Worm (Caenorhabditis elegans): Measurements from ENCODE around the gene C05D11.1.

Gene C05D11.1

DNA sequence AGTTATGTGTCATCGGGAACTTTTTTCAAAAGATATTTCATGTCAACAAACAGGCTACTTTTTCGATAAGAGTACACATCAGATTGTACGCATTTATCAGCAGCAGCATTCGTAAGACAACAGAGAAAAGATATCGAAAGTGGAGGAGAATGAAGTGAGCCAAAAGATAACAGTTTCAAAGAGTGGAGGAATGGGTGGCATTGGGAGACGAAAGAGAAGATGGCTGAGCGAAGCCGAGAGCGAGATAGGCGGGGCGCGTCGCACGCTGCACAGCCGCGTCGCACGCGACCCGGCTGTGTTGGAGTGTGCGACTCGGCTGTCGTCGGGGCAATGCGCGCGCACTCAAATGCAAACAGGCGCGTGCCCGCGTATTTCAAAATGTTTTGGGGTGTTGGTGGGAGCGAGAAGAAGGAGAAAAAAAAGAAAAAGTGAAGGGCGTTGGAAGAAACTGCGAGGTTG lies 27.7 kb downstream of the C05D11.1 start (continued):
- no peak for TF ChIP-seq nhr-120 (GFP tag; IDR thresholded peaks at IDR 0.05)
- TF ChIP-seq lin-54 (GFP tag; optimal IDR thresholded peaks at IDR 0.05): peak; percentile 92
- TF ChIP-seq hlh-12 (tag; optimal IDR thresholded peaks at IDR 0.05): no peak
- peak; percentile 98 for TF ChIP-seq B0336.3 (GFP tag; IDR thresholded peaks at IDR 0.05)
- TF ChIP-seq lir-1 (GFP tag; conservative IDR thresholded peaks at IDR 0.05): peak; percentile 74
- TF ChIP-seq F37B4.10 (GFP tag; IDR thresholded peaks at IDR 0.05): no peak
- TF ChIP-seq F22D6.2 (tag; optimal IDR thresholded peaks at IDR 0.05): peak; percentile 49
- TF ChIP-seq dpff-1 (tag; optimal IDR thresholded peaks at IDR 0.05): no peak
- no peak for TF ChIP-seq aptf-2 (GFP tag; conservative IDR thresholded peaks at IDR 0.05)
- 0 out of 2 replicates have a peak, but pooled peaks have one; percentile 16 for TF ChIP-seq ceh-58 (GFP tag; IDR thresholded peaks at IDR 0.05)
- peak; percentile 93 for TF ChIP-seq pbrm-1 (GFP tag; IDR thresholded peaks at IDR 0.05)
- TF ChIP-seq Y67H2A.10 (GFP tag; conservative IDR thresholded peaks at IDR 0.05): peak; percentile 83
- TF ChIP-seq efl-1 (GFP tag; optimal IDR thresholded peaks at IDR 0.05): peak; percentile 86
- peak; percentile 63 for TF ChIP-seq rcor-1 (GFP tag; IDR thresholded peaks at IDR 0.05)
- TF ChIP-seq ccch-3 (GFP tag; optimal IDR thresholded peaks at IDR 0.05): no peak
- no peak for TF ChIP-seq sdz-38 (tag; optimal IDR thresholded peaks at IDR 0.05)
- TF ChIP-seq mes-4 (tag; optimal IDR thresholded peaks at IDR 0.05): no peak
- no peak for TF ChIP-seq nfya-1 (tag; optimal IDR thresholded peaks at IDR 0.05; ENCODE audit: borderline replicate concordance, insufficient read depth)
- no peak for TF ChIP-seq lag-1 (GFP tag; IDR thresholded peaks at IDR 0.05)
- TF ChIP-seq ZK185.1 (tag; optimal IDR thresholded peaks at IDR 0.05; ENCODE audit: poor library complexity, severe bottlenecking): peak; percentile 30
- TF ChIP-seq tlf-1 (GFP tag; optimal IDR thresholded peaks at IDR 0.05): peak; percentile 89
- TF ChIP-seq die-1 (tag; optimal IDR thresholded peaks at IDR 0.05): peak; percentile 47
- TF ChIP-seq repo-1 (tag; optimal IDR thresholded peaks at IDR 0.05): peak; percentile 88
- TF ChIP-seq K11D2.4 (GFP tag; IDR thresholded peaks at IDR 0.05): peak; percentile 86
- TF ChIP-seq him-1 (tag; optimal IDR thresholded peaks at IDR 0.05): no peak
- TF ChIP-seq hlh-26 (GFP tag; conservative IDR thresholded peaks at IDR 0.05): no peak
- no peak; the same call in 1 of the 2 replicates for TF ChIP-seq Y53F4B.3 (GFP tag; IDR thresholded peaks at IDR 0.05)
- no peak for TF ChIP-seq bed-2 (GFP tag; IDR thresholded peaks at IDR 0.05)
- TF ChIP-seq snpc-3.4 (tag; optimal IDR thresholded peaks at IDR 0.05): no peak
- no peak for TF ChIP-seq F49E8.2 (tag; optimal IDR thresholded peaks at IDR 0.05; ENCODE audit: insufficient read depth)
- peak; percentile 40 for TF ChIP-seq ztf-3 (GFP tag; optimal IDR thresholded peaks at IDR 0.05)
- TF ChIP-seq egl-44 (GFP tag; IDR thresholded peaks at IDR 0.05): peak; percentile 69; the same call in 1 of the 2 replicates
- TF ChIP-seq madf-6 (GFP tag; IDR thresholded peaks at IDR 0.05): peak; percentile 92
- peak; percentile 90 for TF ChIP-seq ceh-27 (GFP tag; optimal IDR thresholded peaks at IDR 0.05)
- TF ChIP-seq hsf-1 (GFP tag; IDR thresholded peaks at IDR 0.05): peak; percentile 80
- peak; percentile 18 for TF ChIP-seq ama-1 (optimal IDR thresholded peaks at IDR 0.05)
- TF ChIP-seq ama-1 (GFP tag; optimal IDR thresholded peaks at IDR 0.05): peak in 1 of 2 experiments; percentile 8
- TF ChIP-seq athp-1 (tag; optimal IDR thresholded peaks at IDR 0.05): peak; percentile 80
- TF ChIP-seq F52B5.7 (tag; optimal IDR thresholded peaks at IDR 0.05): peak; percentile 79
- TF ChIP-seq B0035.1 (tag; optimal IDR thresholded peaks at IDR 0.05): peak; percentile 53
- TF ChIP-seq T26A5.8 (tag; optimal IDR thresholded peaks at IDR 0.05): peak; percentile 82
- peak; percentile 84 for TF ChIP-seq let-526 (GFP tag; IDR thresholded peaks at IDR 0.05)
- TF ChIP-seq mcd-1 (GFP tag; IDR thresholded peaks at IDR 0.05): peak; percentile 89
- peak; percentile 88 for TF ChIP-seq madf-3 (GFP tag; IDR thresholded peaks at IDR 0.05)
- no peak for TF ChIP-seq lsy-27 (tag; optimal IDR thresholded peaks at IDR 0.05; ENCODE audit: borderline replicate concordance, insufficient read depth)
- peak; percentile 94 for TF ChIP-seq Y95B8A.8 (GFP tag; IDR thresholded peaks at IDR 0.05)
- 0 out of 2 replicates have a peak, but pooled peaks have one; percentile 66 for TF ChIP-seq ztf-28 (GFP tag; IDR thresholded peaks at IDR 0.05)
- no peak for TF ChIP-seq nfya-2 (GFP tag; IDR thresholded peaks at IDR 0.05)
- peak; percentile 95 for TF ChIP-seq attf-5 (GFP tag; optimal IDR thresholded peaks at IDR 0.05)

Measured in whole organism, young adult.